Worm (Caenorhabditis elegans) whole organism, young adult: ENCODE data around the gene srg-7.

Experiments used
- F22D6.2 ChIP-seq: sonication (generic microtip); optimal IDR thresholded peaks from 2 replicates; lab custom pipeline; 2016; ENCODE audit warnings: mild to moderate bottlenecking, missing genetic modification characterization, missing compliant biosample characterization
- F39B2.1 ChIP-seq: fragments of 200-800 bp; sonication (Bioruptor generic); IDR thresholded peaks from 2 replicates; pipeline ENCODE4 v1.3.6; 2022; ENCODE audit warnings: missing genetic modification reagents, missing genetic modification characterization, missing compliant biosample characterization
- F49E8.2 ChIP-seq: sonication (generic microtip); optimal IDR thresholded peaks from 3 replicates; lab custom pipeline; 2017; ENCODE audit warnings: missing genetic modification characterization, mild to moderate bottlenecking, missing compliant biosample characterization, antibody characterized with exemption, moderate library complexity; ENCODE audit not compliant: insufficient read depth
- F52B5.7 ChIP-seq: sonication (generic microtip); optimal IDR thresholded peaks from 2 replicates; lab custom pipeline; 2016; ENCODE audit warnings: mild to moderate bottlenecking, missing genetic modification characterization, missing compliant biosample characterization
- F57A8.1 ChIP-seq: fragments of 200-800 bp; sonication (Bioruptor generic); optimal IDR thresholded peaks from 2 replicates; lab custom pipeline; 2018; ENCODE audit warnings: mild to moderate bottlenecking, missing genetic modification characterization, moderate library complexity, missing compliant biosample characterization
- F57C9.4 ChIP-seq: sonication (generic microtip); optimal IDR thresholded peaks from 2 replicates; lab custom pipeline; 2017; ENCODE audit warnings: mild to moderate bottlenecking, missing genetic modification characterization, missing compliant biosample characterization
- Y53G8AR.9 ChIP-seq: fragments of 200-800 bp; sonication (Bioruptor generic); conservative IDR thresholded peaks from 2 replicates; pipeline ENCODE4 v1.3.6; 2022; ENCODE audit warnings: missing genetic modification reagents, missing genetic modification characterization, missing compliant biosample characterization
- Y67H2A.10 ChIP-seq: fragments of 200-800 bp; sonication (Bioruptor generic); conservative IDR thresholded peaks from 2 replicates; pipeline ENCODE4 v1.3.6; 2022; ENCODE audit warnings: missing genetic modification reagents, missing genetic modification characterization, missing compliant biosample characterization
- Y95B8A.8 ChIP-seq: fragments of 200-800 bp; sonication (Bioruptor generic); IDR thresholded peaks from 2 replicates; pipeline ENCODE4 v1.3.6; 2022; ENCODE audit warnings: missing genetic modification reagents, missing genetic modification characterization, missing compliant biosample characterization
- ZK185.1 ChIP-seq: sonication (generic microtip); optimal IDR thresholded peaks from 2 replicates; lab custom pipeline; 2016; ENCODE audit warnings: mild to moderate bottlenecking, missing genetic modification characterization, missing compliant biosample characterization; ENCODE audit not compliant: poor library complexity, severe bottlenecking
- ama-1 ChIP-seq, 3 experiments: fragments of 150-350 bp in 1 of 3; sonication (generic microtip) in 2 of 3; optimal IDR thresholded peaks; 2 replicates each; lab custom pipeline; 2014 to 2018; ENCODE audit warnings: missing biosample characterization in 2 of 3, missing genetic modification characterization in 2 of 3, missing genetic modification reagents in 2 of 3
- aptf-2 ChIP-seq: fragments of 200-800 bp; sonication (Bioruptor generic); conservative IDR thresholded peaks from 2 replicates; pipeline ENCODE4 v1.3.6; 2022; ENCODE audit warnings: missing genetic modification reagents, missing genetic modification characterization, missing compliant biosample characterization
- athp-1 ChIP-seq: sonication (generic microtip); optimal IDR thresholded peaks from 2 replicates; lab custom pipeline; 2017; ENCODE audit warnings: mild to moderate bottlenecking, missing genetic modification characterization, missing compliant biosample characterization
- bed-1 ChIP-seq: fragments of 200-800 bp; sonication (Bioruptor generic); IDR thresholded peaks from 2 replicates; pipeline ENCODE4 v1.3.6; 2022; ENCODE audit warnings: missing genetic modification reagents, missing genetic modification characterization, missing compliant biosample characterization
- bed-2 ChIP-seq: fragments of 200-800 bp; sonication (Bioruptor generic); IDR thresholded peaks from 2 replicates; pipeline ENCODE4 v1.3.6; 2022; ENCODE audit warnings: missing genetic modification reagents, missing genetic modification characterization, missing compliant biosample characterization
- cebp-1 ChIP-seq, 2 experiments: fragments of 200-800 bp in 1 of 2; sonication (Bioruptor generic) in 1 of 2; sonication (generic microtip) in 1 of 2; IDR thresholded peaks in 1 of 2; optimal IDR thresholded peaks in 1 of 2; 2 replicates each; pipeline versions ENCODE4 v1.3.6 to Lab custom; 2017 to 2022; ENCODE audit warnings: missing compliant biosample characterization in 2 of 2, missing genetic modification characterization in 2 of 2, mild to moderate bottlenecking in 1 of 2, missing genetic modification reagents in 1 of 2, moderate library complexity in 1 of 2
- ceh-27 ChIP-seq: fragments of 200-800 bp; sonication (Bioruptor generic); optimal IDR thresholded peaks from 2 replicates; lab custom pipeline; 2018; ENCODE audit warnings: mild to moderate bottlenecking, missing genetic modification characterization, moderate library complexity, missing compliant biosample characterization
- chd-7 ChIP-seq: sonication (generic microtip); optimal IDR thresholded peaks from 2 replicates; lab custom pipeline; 2016; ENCODE audit warnings: mild to moderate bottlenecking, missing genetic modification characterization, moderate library complexity, missing compliant biosample characterization
- dpl-1 ChIP-seq: fragments of 150-350 bp; optimal IDR thresholded peaks from 2 replicates; lab custom pipeline; 2014; ENCODE audit warnings: missing biosample characterization, missing genetic modification reagents, missing genetic modification characterization
- egl-18 ChIP-seq: fragments of 200-800 bp; sonication (Bioruptor generic); IDR thresholded peaks from 2 replicates; pipeline ENCODE4 v1.3.6; 2022; ENCODE audit warnings: missing genetic modification reagents, missing genetic modification characterization, missing compliant biosample characterization
- gei-17 ChIP-seq: fragments of 200-800 bp; sonication (Bioruptor generic); optimal IDR thresholded peaks from 2 replicates; lab custom pipeline; 2018; ENCODE audit warnings: mild to moderate bottlenecking, missing genetic modification characterization, missing compliant biosample characterization
- hlh-12 ChIP-seq: sonication (generic microtip); optimal IDR thresholded peaks from 2 replicates; lab custom pipeline; 2016; ENCODE audit warnings: missing genetic modification characterization, missing compliant biosample characterization
- hmg-1.2 ChIP-seq: fragments of 200-800 bp; sonication (Bioruptor generic); IDR thresholded peaks from 2 replicates; pipeline ENCODE4 v1.3.6; 2022; ENCODE audit warnings: missing genetic modification reagents, missing genetic modification characterization, missing compliant biosample characterization
- hsf-1 ChIP-seq: fragments of 200-800 bp; sonication (Bioruptor generic); IDR thresholded peaks from 2 replicates; pipeline ENCODE4 v1.3.6; 2022; ENCODE audit warnings: missing genetic modification reagents, missing genetic modification characterization, missing compliant biosample characterization
- lin-26 ChIP-seq: fragments of 200-800 bp; sonication (Bioruptor generic); IDR thresholded peaks from 2 replicates; pipeline ENCODE4 v1.3.6; 2022; ENCODE audit warnings: missing genetic modification reagents, missing genetic modification characterization, missing compliant biosample characterization
- lin-40 ChIP-seq: sonication (generic microtip); optimal IDR thresholded peaks from 2 replicates; lab custom pipeline; 2016; ENCODE audit warnings: missing genetic modification characterization, mild to moderate bottlenecking, missing compliant biosample characterization, missing genotype, missing genetic modification reagents
- lin-54 ChIP-seq: fragments of 200-800 bp; sonication (Bioruptor generic); optimal IDR thresholded peaks from 2 replicates; lab custom pipeline; 2018; ENCODE audit warnings: mild to moderate bottlenecking, missing genetic modification characterization, missing compliant biosample characterization
- mel-28 ChIP-seq: sonication (generic microtip); optimal IDR thresholded peaks from 2 replicates; lab custom pipeline; 2016; ENCODE audit warnings: borderline replicate concordance, mild to moderate bottlenecking, missing genetic modification characterization, missing compliant biosample characterization
- nfya-2 ChIP-seq: fragments of 200-800 bp; sonication (Bioruptor generic); IDR thresholded peaks from 2 replicates; pipeline ENCODE4 v1.3.6; 2022; ENCODE audit warnings: missing genetic modification reagents, missing genetic modification characterization, missing compliant biosample characterization
- nfyb-1 ChIP-seq: fragments of 200-800 bp; sonication (Bioruptor generic); IDR thresholded peaks from 2 replicates; pipeline ENCODE4 v1.3.6; 2022; ENCODE audit warnings: missing genetic modification reagents, missing genetic modification characterization, missing compliant biosample characterization
- nhr-90 ChIP-seq: sonication (generic microtip); optimal IDR thresholded peaks from 2 replicates; lab custom pipeline; 2016; ENCODE audit warnings: missing genotype, mild to moderate bottlenecking, missing genetic modification characterization, missing compliant biosample characterization
- pbrm-1 ChIP-seq: fragments of 200-800 bp; sonication (Bioruptor generic); IDR thresholded peaks from 2 replicates; pipeline ENCODE4 v1.3.6; 2022; ENCODE audit warnings: missing genetic modification reagents, missing genetic modification characterization, missing compliant biosample characterization
- rcor-1 ChIP-seq: fragments of 200-800 bp; sonication (Bioruptor generic); IDR thresholded peaks from 2 replicates; pipeline ENCODE4 v1.3.6; 2022; ENCODE audit warnings: missing genetic modification reagents, missing genetic modification characterization, missing compliant biosample characterization
- rpc-1 ChIP-seq, 2 experiments: fragments of 150-350 bp in 1 of 2; sonication (generic microtip) in 1 of 2; optimal IDR thresholded peaks; 2 replicates each; lab custom pipeline; 2014 to 2018; ENCODE audit warnings: missing biosample characterization in 1 of 2, missing genetic modification characterization in 1 of 2, missing genetic modification reagents in 1 of 2, missing genotype in 1 of 2
- snpc-1.1 ChIP-seq: sonication (generic microtip); optimal IDR thresholded peaks from 2 replicates; lab custom pipeline; 2017; ENCODE audit warnings: missing genetic modification characterization, mild to moderate bottlenecking, missing compliant biosample characterization, antibody characterized with exemption, moderate library complexity, missing genotype, missing genetic modification reagents; ENCODE audit not compliant: insufficient read depth
- tlf-1 ChIP-seq: fragments of 200-800 bp; sonication (Bioruptor generic); optimal IDR thresholded peaks from 2 replicates; lab custom pipeline; 2018; ENCODE audit warnings: mild to moderate bottlenecking, missing genetic modification characterization, missing compliant biosample characterization
- unc-130 ChIP-seq: sonication (generic microtip); optimal IDR thresholded peaks from 2 replicates; lab custom pipeline; 2016; ENCODE audit warnings: missing genetic modification reagents, missing genetic modification characterization, missing compliant biosample characterization
- zfh-2 ChIP-seq: fragments of 200-800 bp; sonication (Bioruptor generic); conservative IDR thresholded peaks from 2 replicates; pipeline ENCODE4 v1.3.6; 2022; ENCODE audit warnings: missing genetic modification reagents, missing genetic modification characterization, missing compliant biosample characterization
- zim-3 ChIP-seq: sonication (generic microtip); optimal IDR thresholded peaks from 2 replicates; lab custom pipeline; 2017; ENCODE audit warnings: mild to moderate bottlenecking, missing genetic modification characterization, moderate library complexity, missing compliant biosample characterization
- ztf-22 ChIP-seq: fragments of 200-800 bp; sonication (Bioruptor generic); optimal IDR thresholded peaks from 2 replicates; lab custom pipeline; 2018; ENCODE audit warnings: mild to moderate bottlenecking, missing genetic modification characterization, moderate library complexity, missing compliant biosample characterization
- ztf-25 ChIP-seq: fragments of 200-800 bp; sonication (Bioruptor generic); IDR thresholded peaks from 2 replicates; pipeline ENCODE4 v1.3.6; 2022; ENCODE audit warnings: missing genetic modification reagents, missing genetic modification characterization, missing compliant biosample characterization
- ztf-6 ChIP-seq: fragments of 200-800 bp; sonication (Bioruptor generic); IDR thresholded peaks from 2 replicates; pipeline ENCODE4 v1.3.6; 2022; ENCODE audit warnings: missing genetic modification reagents, missing genetic modification characterization, missing compliant biosample characterization

The srg-7 gene

DNA sequence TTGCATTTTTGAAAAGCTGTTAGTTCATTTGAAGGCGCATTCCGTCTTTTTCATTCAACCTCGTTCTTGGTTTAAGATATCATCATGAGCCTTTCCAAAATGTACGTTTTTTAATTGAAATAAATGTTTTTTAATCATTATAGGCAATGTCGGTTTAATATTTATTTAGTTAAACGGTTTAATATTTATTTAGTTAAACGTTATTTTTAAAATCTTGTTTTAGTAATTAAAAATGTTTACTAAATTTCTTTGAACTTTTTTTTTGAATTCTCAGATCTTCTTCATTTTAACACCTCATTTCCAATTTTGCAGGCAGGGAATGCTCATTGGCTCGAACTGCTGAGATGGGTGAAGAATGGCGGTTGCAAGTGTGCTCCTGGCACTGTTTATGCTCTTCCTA, 41.1 kb upstream of the srg-7 start, which contains the start of gene gar-2:
gar-2 (plus strand) TSS at position 301 of the 400 bp plus-strand sequence.
- TF ChIP-seq Y53G8AR.9 (no peak), ztf-22 (no peak), tlf-1 (GFP tag; lab: Kevin White, UChicago) (no peak), egl-18 (GFP tag; lab: Robert Waterston, UW) (no peak), nfya-2 (GFP tag; lab: Robert Waterston, UW) (no peak), gei-17 (GFP tag; lab: Kevin White, UChicago) (no peak), ama-1 (optimal IDR thresholded peaks at IDR 0.05; lab: Kevin White, UChicago) (no peak), ama-1 (GFP tag; optimal IDR thresholded peaks at IDR 0.05; lab: Kevin White, UChicago) (no peak), bed-2 (no peak), rcor-1 (GFP tag; lab: Robert Waterston, UW) (no peak), F22D6.2 (tag; lab: Kevin White, UChicago) (no peak), F57C9.4 (tag; lab: Kevin White, UChicago) (no peak), unc-130 (no peak), Y67H2A.10 (GFP tag; lab: Robert Waterston, UW) (no peak), ztf-25 (GFP tag; lab: Robert Waterston, UW) (no peak), aptf-2 (GFP tag; lab: Robert Waterston, UW) (no peak), rpc-1 (optimal IDR thresholded peaks at IDR 0.05; lab: Kevin White, UChicago) (no peak), rpc-1 (tag; optimal IDR thresholded peaks at IDR 0.05; lab: Kevin White, UChicago) (no peak), zfh-2 (no peak), F57A8.1 (GFP tag; lab: Kevin White, UChicago) (no peak)
- TF ChIP-seq, all 124 proteins: peak for 0

DNA sequence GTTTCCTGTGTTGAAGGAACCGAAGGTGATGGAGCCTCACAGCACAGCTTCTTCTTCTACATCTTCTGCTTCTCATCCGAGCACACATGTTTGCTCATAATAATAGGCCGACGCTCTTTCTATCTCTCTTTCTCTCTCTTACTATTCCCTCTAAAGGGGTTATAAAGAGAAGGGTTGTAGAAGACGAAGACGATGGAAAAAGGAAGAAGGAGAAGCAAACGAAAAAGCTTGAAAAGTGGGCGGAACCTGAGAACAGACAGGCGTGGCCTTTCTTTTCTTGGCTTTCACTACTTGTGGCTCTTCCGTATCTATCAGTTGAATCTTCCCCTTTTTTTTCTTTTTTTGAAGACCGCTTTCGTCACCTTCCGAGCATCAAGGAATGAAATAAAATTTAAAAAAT, 39.9 kb upstream of the srg-7 start:
- TF ChIP-seq lin-40 (tag; lab: Kevin White, UChicago) (no peak), snpc-1.1 (tag; lab: Kevin White, UChicago) (no peak), F49E8.2 (tag; lab: Kevin White, UChicago) (no peak), hsf-1 (no peak), nhr-90 (tag; lab: Kevin White, UChicago) (no peak), hmg-1.2 (GFP tag; lab: Robert Waterston, UW) (no peak), rcor-1 (GFP tag; lab: Robert Waterston, UW) (no peak), Y95B8A.8 (GFP tag; lab: Robert Waterston, UW) (no peak), athp-1 (no peak), nfya-2 (GFP tag; lab: Robert Waterston, UW) (no peak), gei-17 (GFP tag; lab: Kevin White, UChicago) (no peak), lin-54 (GFP tag; lab: Kevin White, UChicago) (no peak), ZK185.1 (no peak), hlh-12 (tag; lab: Kevin White, UChicago) (no peak), F39B2.1 (GFP tag; lab: Robert Waterston, UW) (no peak), zim-3 (tag; lab: Kevin White, UChicago) (no peak)

DNA sequence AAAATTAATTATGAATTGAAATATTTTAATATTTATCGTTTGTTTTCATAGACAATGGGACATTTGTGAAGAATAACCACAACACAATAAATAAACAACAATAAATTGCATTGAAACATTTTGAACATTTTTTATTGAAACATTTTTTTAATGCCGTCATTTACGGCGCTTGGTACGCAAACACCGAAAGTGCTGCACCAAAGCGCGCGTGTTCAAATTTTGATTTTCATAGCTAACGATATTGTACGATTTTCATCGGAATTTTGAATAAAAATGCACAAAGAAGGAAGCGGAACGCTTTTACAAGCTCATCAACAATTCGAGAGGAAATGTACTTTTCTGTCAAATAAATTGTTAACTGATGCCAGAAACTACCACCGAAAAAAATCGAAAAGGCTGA, 35.8 kb upstream of the srg-7 start:
- TF ChIP-seq ztf-6 (no peak), dpl-1 (GFP tag; lab: Kevin White, UChicago) (peak; percentile 2), lin-54 (GFP tag; lab: Kevin White, UChicago) (peak; percentile 16)

DNA sequence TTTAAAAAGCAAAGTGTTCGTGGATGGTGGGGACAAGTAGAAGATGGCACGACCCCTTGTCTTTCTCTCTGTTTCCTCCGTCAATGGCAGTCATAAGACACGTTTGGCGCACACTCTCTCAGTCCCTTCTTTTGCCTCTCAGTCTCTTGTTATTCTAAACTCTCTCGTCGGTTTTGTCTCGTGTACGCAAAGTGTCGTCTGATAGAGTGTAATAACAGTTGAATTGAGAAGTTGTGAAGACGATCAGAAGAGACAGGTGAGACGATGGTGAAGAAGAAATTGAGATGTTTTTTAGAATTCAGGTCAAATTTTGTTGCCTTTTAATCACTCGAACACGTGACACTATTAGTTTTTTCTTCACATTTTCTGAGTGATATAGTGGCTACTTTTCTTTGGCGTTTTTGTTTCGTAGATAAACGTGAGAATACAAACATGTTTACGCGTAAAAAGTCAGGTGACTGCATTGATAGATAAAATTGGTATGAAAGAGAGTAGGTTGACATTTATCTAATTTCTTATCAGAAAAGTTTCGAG, 35.2 kb upstream of the srg-7 start, which contains the start of gene F47D12.9:
F47D12.9 (minus strand) TSS at position 267 of the 534 bp plus-strand sequence.
- TF ChIP-seq bed-1 (GFP tag; lab: Robert Waterston, UW) (no peak), ceh-27 (peak; percentile 78), cebp-1 (GFP tag; IDR thresholded peaks at IDR 0.05; lab: Robert Waterston, UW) (no peak), cebp-1 (tag; optimal IDR thresholded peaks at IDR 0.05; lab: Kevin White, UChicago) (peak; percentile 74), ztf-6 (no peak), chd-7 (tag; lab: Kevin White, UChicago) (peak; percentile 14), hmg-1.2 (GFP tag; lab: Robert Waterston, UW) (peak; percentile 89), mel-28 (tag; lab: Kevin White, UChicago) (no peak), hlh-12 (tag; lab: Kevin White, UChicago) (no peak), F52B5.7 (tag; lab: Kevin White, UChicago) (no peak), pbrm-1 (GFP tag; lab: Robert Waterston, UW) (0 out of 2 replicates have a peak, but pooled peaks have one; percentile 46), lin-26 (GFP tag; lab: Robert Waterston, UW) (0 out of 2 replicates have a peak, but pooled peaks have one; percentile 38), F39B2.1 (GFP tag; lab: Robert Waterston, UW) (no peak), nfyb-1 (peak; percentile 48; the same call in 1 of the 2 replicates), ztf-22 (no peak)
